Fruit fly (Drosophila melanogaster): ENCODE measurements around the gene CG17726.

The CG17726 gene

dm6 chr3R:11196648-11197388 is 29.7 kb upstream of the CG17726 start (continued):
- TF ChIP-seq cg (GFP tag; optimal IDR thresholded peaks at IDR 0.05) = peak; percentile 68
- peak; percentile 99 for TF ChIP-seq scrt (GFP tag; optimal IDR thresholded peaks at IDR 0.05)
- peak; percentile 77 for TF ChIP-seq pros (GFP tag; optimal IDR thresholded peaks at IDR 0.05)
- TF ChIP-seq CG10431 (GFP tag; optimal IDR thresholded peaks at IDR 0.05) = peak; percentile 97
- peak; percentile 10 for TF ChIP-seq btn (GFP tag; optimal IDR thresholded peaks at IDR 0.05)
- no peak for TF ChIP-seq D (optimal IDR thresholded peaks at IDR 0.05)
- peak; percentile 99 for TF ChIP-seq D (GFP tag; optimal IDR thresholded peaks at IDR 0.05)
- TF ChIP-seq CG5180 (GFP tag; optimal IDR thresholded peaks at IDR 0.05) = peak; percentile 93
- peak; percentile 59 for TF ChIP-seq Side (GFP tag; optimal IDR thresholded peaks at IDR 0.05)
- peak; percentile 100 for TF ChIP-seq Abd-B (GFP tag; optimal IDR thresholded peaks at IDR 0.05)
- TF ChIP-seq Dip2 (GFP tag; IDR thresholded peaks at IDR 0.05) = peak; percentile 80
- peak; percentile 99 for TF ChIP-seq wor (GFP tag; IDR thresholded peaks at IDR 0.05)
- TF ChIP-seq ewg (GFP tag; optimal IDR thresholded peaks at IDR 0.05) = peak; percentile 97
- peak; percentile 99 for TF ChIP-seq Meics (GFP tag; optimal IDR thresholded peaks at IDR 0.05)
- TF ChIP-seq CG5953 (GFP tag; IDR thresholded peaks at IDR 0.05) = peak; percentile 96
- TF ChIP-seq org-1 (GFP tag; optimal IDR thresholded peaks at IDR 0.05) = peak; percentile 98
- peak; percentile 97 for TF ChIP-seq CG10654 (GFP tag; optimal IDR thresholded peaks at IDR 0.05)
- TF ChIP-seq psq (GFP tag; optimal IDR thresholded peaks at IDR 0.05) = peak; percentile 94
- TF ChIP-seq fd96Cb (tag; optimal IDR thresholded peaks at IDR 0.05) = peak; percentile 99
- TF ChIP-seq Gug (GFP tag; IDR thresholded peaks at IDR 0.05) = peak; percentile 97
- peak; percentile 98 for TF ChIP-seq CG32772 (GFP tag; IDR thresholded peaks at IDR 0.05)
- TF ChIP-seq CG42726 (GFP tag; IDR thresholded peaks at IDR 0.05; ENCODE audit: partially characterized antibody) = no peak
- peak; percentile 100 for TF ChIP-seq CG17361 (GFP tag; IDR thresholded peaks at IDR 0.05)
- no peak for TF ChIP-seq ab (GFP tag; optimal IDR thresholded peaks at IDR 0.05)
- peak; percentile 79 for TF ChIP-seq CG10321 (GFP tag; IDR thresholded peaks at IDR 0.05)
- no peak for TF ChIP-seq prd (optimal IDR thresholded peaks at IDR 0.05)
- peak; percentile 98 for TF ChIP-seq prd (GFP tag; IDR thresholded peaks at IDR 0.05)
- TF ChIP-seq fru (optimal IDR thresholded peaks at IDR 0.05) = no peak
- peak; percentile 99 for TF ChIP-seq slbo (GFP tag; IDR thresholded peaks at IDR 0.05)
- TF ChIP-seq gro (GFP tag; optimal IDR thresholded peaks at IDR 0.05) = peak; percentile 41
- TF ChIP-seq CG17328 (GFP tag; IDR thresholded peaks at IDR 0.05) = peak; percentile 95
- TF ChIP-seq CG13123 (GFP tag; optimal IDR thresholded peaks at IDR 0.05) = peak; percentile 94
- TF ChIP-seq cato (GFP tag; optimal IDR thresholded peaks at IDR 0.05; ENCODE audit: borderline replicate concordance) = peak; percentile 87
- peak; percentile 82 for TF ChIP-seq dm (GFP tag; optimal IDR thresholded peaks at IDR 0.05)
- TF ChIP-seq sens-2 (GFP tag; IDR thresholded peaks at IDR 0.05) = peak; percentile 82
- no peak for TF ChIP-seq unc-4 (GFP tag; IDR thresholded peaks at IDR 0.05; ENCODE audit: partially characterized antibody)
- TF ChIP-seq CG8388 (GFP tag; optimal IDR thresholded peaks at IDR 0.05) = peak; percentile 98
- TF ChIP-seq ci (GFP tag; IDR thresholded peaks at IDR 0.05) = peak; percentile 96
- peak; percentile 96 for TF ChIP-seq tio (GFP tag; optimal IDR thresholded peaks at IDR 0.05)
- TF ChIP-seq Fer1 (GFP tag; optimal IDR thresholded peaks at IDR 0.05) = peak; percentile 99
- peak; percentile 98 for TF ChIP-seq NfI (GFP tag; optimal IDR thresholded peaks at IDR 0.05)
- TF ChIP-seq CG2199 (GFP tag; IDR thresholded peaks at IDR 0.05) = peak; percentile 96
- peak; percentile 90 for TF ChIP-seq fu2 (GFP tag; optimal IDR thresholded peaks at IDR 0.05)
- TF ChIP-seq row (GFP tag; IDR thresholded peaks at IDR 0.05) = peak; percentile 99
- TF ChIP-seq CG13775 (GFP tag; optimal IDR thresholded peaks at IDR 0.05) = peak; percentile 98
- TF ChIP-seq toy (GFP tag; IDR thresholded peaks at IDR 0.05) = peak; percentile 93
- TF ChIP-seq pfk (GFP tag; optimal IDR thresholded peaks at IDR 0.05) = peak; percentile 50
- TF ChIP-seq CG7786 (GFP tag; optimal IDR thresholded peaks at IDR 0.05) = peak; percentile 86
- TF ChIP-seq CG7987 (GFP tag; optimal IDR thresholded peaks at IDR 0.05) = peak; percentile 93
- peak; percentile 97 for TF ChIP-seq ranshi (GFP tag; IDR thresholded peaks at IDR 0.05)

Measured in whole organism, embryonic.